Worm (Caenorhabditis elegans) whole organism, L4 larva: ENCODE measurements around the gene F45E4.5.

Experiments used
- F37D6.2 ChIP-seq: sonication (generic microtip); optimal IDR thresholded peaks from 2 replicates; lab custom pipeline; 2016; ENCODE audit warnings: mild to moderate bottlenecking, missing genetic modification characterization, missing compliant biosample characterization
- Y5F2A.4 ChIP-seq: fragments of 200-800 bp; sonication (Bioruptor generic); optimal IDR thresholded peaks from 2 replicates; lab custom pipeline; 2018; ENCODE audit warnings: mild to moderate bottlenecking, missing genetic modification characterization, missing compliant biosample characterization
- Y75B8A.6 ChIP-seq: fragments of 200-800 bp; sonication (Bioruptor generic); IDR thresholded peaks from 2 replicates; pipeline ENCODE4 v1.3.6; 2022; ENCODE audit warnings: missing genetic modification reagents, missing genetic modification characterization, missing compliant biosample characterization
- aha-1 ChIP-seq: fragments of 150-350 bp; peaks from one replicate; lab custom pipeline; 2014; ENCODE audit warnings: missing biosample characterization, missing genetic modification characterization
- arid-1 ChIP-seq: fragments of 200-800 bp; sonication (Bioruptor generic); conservative IDR thresholded peaks from 2 replicates; pipeline ENCODE4 v1.3.6; 2022; ENCODE audit warnings: missing genetic modification reagents, missing genetic modification characterization, missing compliant biosample characterization
- ceh-20 ChIP-seq: fragments of 200-800 bp; sonication (Bioruptor generic); IDR thresholded peaks from 2 replicates; pipeline ENCODE4 v1.3.6; 2022; ENCODE audit warnings: missing genetic modification reagents, missing genetic modification characterization, missing compliant biosample characterization
- ceh-32 ChIP-seq: sonication (generic microtip); optimal IDR thresholded peaks from 2 replicates; lab custom pipeline; 2016; ENCODE audit warnings: mild to moderate bottlenecking, missing genetic modification characterization, missing compliant biosample characterization; ENCODE audit not compliant: poor library complexity
- ces-1 ChIP-seq: fragments of 150-350 bp; sonication (generic microtip); optimal IDR thresholded peaks from 4 replicates; lab custom pipeline; 2014; ENCODE audit warnings: missing biosample characterization, missing genetic modification reagents, missing genetic modification characterization
- daf-16 ChIP-seq, 3 experiments: sonication (generic microtip); optimal IDR thresholded peaks; 2 replicates each; lab custom pipeline; 2016 to 2017; ENCODE audit warnings: missing genetic modification characterization in 3 of 3, missing genetic modification reagents in 3 of 3, mild to moderate bottlenecking in 2 of 3, missing compliant biosample characterization in 2 of 3, missing biosample characterization in 1 of 3, moderate library complexity in 1 of 3
- dve-1 ChIP-seq: sonication (generic microtip); optimal IDR thresholded peaks from 2 replicates; lab custom pipeline; 2017; ENCODE audit warnings: antibody characterized with exemption, mild to moderate bottlenecking, missing genetic modification characterization, missing compliant biosample characterization; ENCODE audit not compliant: insufficient read depth
- egl-43 ChIP-seq: fragments of 200-800 bp; sonication (Bioruptor generic); IDR thresholded peaks from 2 replicates; pipeline ENCODE4 v1.3.6; 2022; ENCODE audit warnings: missing genetic modification reagents, missing genetic modification characterization, missing compliant biosample characterization
- fkh-10 ChIP-seq: fragments of 150-350 bp; optimal IDR thresholded peaks from 2 replicates; lab custom pipeline; 2014; ENCODE audit warnings: missing biosample characterization, missing genetic modification reagents, missing genetic modification characterization
- hif-1 ChIP-seq, 2 experiments: sonication (generic microtip); optimal IDR thresholded peaks; 2 replicates each; lab custom pipeline; 2016 to 2017; ENCODE audit warnings: missing compliant biosample characterization in 2 of 2, missing genetic modification characterization in 2 of 2, missing genetic modification reagents in 2 of 2, missing genotype in 2 of 2, mild to moderate bottlenecking in 1 of 2
- hmg-1.1 ChIP-seq: fragments of 200-800 bp; sonication (Bioruptor generic); IDR thresholded peaks from 2 replicates; pipeline ENCODE4 v1.3.6; 2022; ENCODE audit warnings: missing genetic modification reagents, missing genetic modification characterization, missing compliant biosample characterization
- jun-1 ChIP-seq: fragments of 150-350 bp; optimal IDR thresholded peaks from 2 replicates; lab custom pipeline; 2014; ENCODE audit warnings: missing biosample characterization, missing genetic modification reagents, missing genetic modification characterization
- lim-7 ChIP-seq: fragments of 200-800 bp; sonication (Bioruptor generic); IDR thresholded peaks from 2 replicates; pipeline ENCODE4 v1.3.6; 2022; ENCODE audit warnings: missing genetic modification characterization, missing compliant biosample characterization
- lin-1 ChIP-seq: fragments of 200-800 bp; sonication (Bioruptor generic); IDR thresholded peaks from 2 replicates; pipeline ENCODE4 v1.3.6; 2022; ENCODE audit warnings: missing genetic modification reagents, missing genetic modification characterization, missing compliant biosample characterization
- lin-38 ChIP-seq: fragments of 200-800 bp; sonication (Bioruptor generic); IDR thresholded peaks from 2 replicates; pipeline ENCODE4 v1.3.6; 2022; ENCODE audit warnings: missing genetic modification reagents, missing genetic modification characterization, missing compliant biosample characterization
- madf-5 ChIP-seq, 2 experiments: fragments of 200-800 bp; sonication (Bioruptor generic); IDR thresholded peaks; 2 replicates each; pipeline ENCODE4 v1.3.6; 2022; ENCODE audit warnings: missing compliant biosample characterization in 2 of 2, missing genetic modification characterization in 2 of 2
- mep-1 ChIP-seq: fragments of 150-350 bp; sonication (generic microtip); optimal IDR thresholded peaks from 3 replicates; lab custom pipeline; 2014; ENCODE audit warnings: missing biosample characterization, missing genetic modification characterization
- mxl-3 ChIP-seq: fragments of 200-800 bp; sonication (Bioruptor generic); optimal IDR thresholded peaks from 2 replicates; lab custom pipeline; 2018; ENCODE audit warnings: mild to moderate bottlenecking, missing genetic modification characterization, missing compliant biosample characterization
- nhr-11 ChIP-seq: fragments of 150-350 bp; optimal IDR thresholded peaks from 2 replicates; lab custom pipeline; 2014; ENCODE audit warnings: missing biosample characterization, missing genetic modification characterization
- nhr-25 ChIP-seq: sonication (generic microtip); optimal IDR thresholded peaks from 2 replicates; lab custom pipeline; 2017; ENCODE audit warnings: missing genetic modification characterization, mild to moderate bottlenecking, missing compliant biosample characterization, antibody characterized with exemption, moderate library complexity, borderline replicate concordance; ENCODE audit not compliant: insufficient read depth
- nhr-48 ChIP-seq: sonication (generic microtip); optimal IDR thresholded peaks from 2 replicates; lab custom pipeline; 2016; ENCODE audit warnings: mild to moderate bottlenecking, missing genetic modification characterization, missing compliant biosample characterization
- nhr-6 ChIP-seq: fragments of 150-350 bp; optimal IDR thresholded peaks from 2 replicates; lab custom pipeline; 2014; ENCODE audit warnings: missing biosample characterization, missing genetic modification characterization
- nhr-77 ChIP-seq: fragments of 150-350 bp; optimal IDR thresholded peaks from 2 replicates; lab custom pipeline; 2014; ENCODE audit warnings: missing biosample characterization, missing genetic modification characterization
- pqm-1 ChIP-seq: sonication (generic microtip); optimal IDR thresholded peaks from 2 replicates; lab custom pipeline; 2017; ENCODE audit warnings: missing biosample characterization, missing genetic modification characterization
- rbr-2 ChIP-seq: sonication (generic microtip); optimal IDR thresholded peaks from 2 replicates; lab custom pipeline; 2016; ENCODE audit warnings: missing genotype, missing genetic modification characterization, missing compliant biosample characterization
- saeg-2 ChIP-seq: fragments of 200-800 bp; sonication (Bioruptor generic); IDR thresholded peaks from 2 replicates; pipeline ENCODE4 v1.3.6; 2022; ENCODE audit warnings: missing genetic modification reagents, missing genetic modification characterization, missing compliant biosample characterization
- snpc-1.2 ChIP-seq: fragments of 200-800 bp; sonication (Bioruptor generic); IDR thresholded peaks from 2 replicates; pipeline ENCODE4 v1.3.6; 2022; ENCODE audit warnings: missing genetic modification reagents, missing genetic modification characterization, missing compliant biosample characterization
- spr-1 ChIP-seq: sonication (generic microtip); optimal IDR thresholded peaks from 2 replicates; lab custom pipeline; 2016; ENCODE audit warnings: mild to moderate bottlenecking, missing genetic modification characterization, missing compliant biosample characterization
- spr-3 ChIP-seq: fragments of 200-800 bp; sonication (Bioruptor generic); optimal IDR thresholded peaks from 2 replicates; lab custom pipeline; 2018; ENCODE audit warnings: mild to moderate bottlenecking, missing genetic modification characterization, missing compliant biosample characterization
- unc-130 ChIP-seq: sonication (generic microtip); optimal IDR thresholded peaks from 2 replicates; lab custom pipeline; 2016; ENCODE audit warnings: missing genetic modification reagents, missing genetic modification characterization, missing compliant biosample characterization
- unc-62 ChIP-seq, 3 experiments: fragments of 150-350 bp in 1 of 3; sonication (generic microtip); optimal IDR thresholded peaks in 2 of 3; peaks in 1 of 3; 1 replicate in 1 of 3; 2 replicates in 2 of 3; lab custom pipeline; 2014 to 2017; ENCODE audit warnings: missing biosample characterization in 3 of 3, missing genetic modification characterization in 3 of 3, missing genetic modification reagents in 3 of 3, missing genotype in 1 of 3
- zfp-3 ChIP-seq: fragments of 200-800 bp; sonication (Bioruptor generic); conservative IDR thresholded peaks from 2 replicates; pipeline ENCODE4 v1.3.6; 2022; ENCODE audit warnings: missing genetic modification reagents, missing genetic modification characterization, missing compliant biosample characterization

Gene F45E4.5

ce11 chrIV:7608111-7608510 lies 20.7 kb downstream of the F45E4.5 start:
- TF ChIP-seq unc-62 (GFP tag; optimal IDR thresholded peaks at IDR 0.05 in 1 of 2; lab: Kevin White, UChicago) (peak in 1 of 2 experiments; percentile 90), unc-62 (tag; optimal IDR thresholded peaks at IDR 0.05; lab: Kevin White, UChicago) (no peak), pqm-1 (no peak)

- TF ChIP-seq unc-62 (GFP tag; optimal IDR thresholded peaks at IDR 0.05 in 1 of 2; lab: Kevin White, UChicago) (peak in 1 of 2 experiments; percentile 89), unc-62 (tag; optimal IDR thresholded peaks at IDR 0.05; lab: Kevin White, UChicago) (no peak), jun-1 (no peak)
These were observed 23.4 kb downstream of the F45E4.5 start for ce11 chrIV:7605413-7605812.

- TF ChIP-seq unc-62 (GFP tag; optimal IDR thresholded peaks at IDR 0.05 in 1 of 2; lab: Kevin White, UChicago): peak in 1 of 2 experiments; percentile 61
- TF ChIP-seq unc-62 (tag; optimal IDR thresholded peaks at IDR 0.05; lab: Kevin White, UChicago): no peak
- no peak for TF ChIP-seq zfp-3
These were observed 40.2 kb downstream of the F45E4.5 start, which contains the start of gene cla-1 for ce11 chrIV:7588631-7589030. cla-1 (plus strand) TSS chrIV:7588931.

ce11 chrIV:7586972-7587371 lies 41.9 kb downstream of the F45E4.5 start:
- TF ChIP-seq ces-1 (GFP tag; lab: Kevin White, UChicago) (peak; percentile 61), fkh-10 (GFP tag; lab: Kevin White, UChicago) (peak; percentile 50), egl-43 (GFP tag; lab: Robert Waterston, UW) (no peak), aha-1 (no peak), zfp-3 (no peak), spr-1 (tag; lab: Kevin White, UChicago) (no peak), saeg-2 (GFP tag; lab: Robert Waterston, UW) (no peak), mep-1 (tag; lab: Kevin White, UChicago) (no peak), nhr-11 (tag; lab: Kevin White, UChicago) (no peak)
- TF ChIP-seq, all 104 proteins: peak for 2

- TF ChIP-seq nhr-25 (tag; lab: Kevin White, UChicago): no peak
- TF ChIP-seq ceh-32 (tag; lab: Kevin White, UChicago): no peak
- TF ChIP-seq hmg-1.1 (GFP tag; lab: Robert Waterston, UW): peak; percentile 39; the same call in 1 of the 2 replicates
- peak; percentile 86 for TF ChIP-seq aha-1
- no peak for TF ChIP-seq madf-5 (GFP tag; IDR thresholded peaks at IDR 0.05; lab: Robert Waterston, UW)
These were observed 43.5 kb downstream of the F45E4.5 start for ce11 chrIV:7585273-7585882.

- no peak for TF ChIP-seq mxl-3
- TF ChIP-seq snpc-1.2 (GFP tag; lab: Robert Waterston, UW): peak; percentile 81
- TF ChIP-seq nhr-11 (tag; lab: Kevin White, UChicago): peak; percentile 12
- no peak for TF ChIP-seq Y5F2A.4 (GFP tag; lab: Kevin White, UChicago)
- TF ChIP-seq ceh-20 (GFP tag; lab: Robert Waterston, UW): no peak
- TF ChIP-seq Y75B8A.6 (GFP tag; lab: Robert Waterston, UW): no peak
- TF ChIP-seq lim-7: no peak
- TF ChIP-seq hif-1 (tag; optimal IDR thresholded peaks at IDR 0.05; lab: Kevin White, UChicago): peak in 1 of 2 experiments; percentile 50
- TF ChIP-seq dve-1 (tag; lab: Kevin White, UChicago): peak; percentile 91
- TF ChIP-seq rbr-2 (tag; lab: Kevin White, UChicago): peak; percentile 78
- peak; percentile 51 for TF ChIP-seq nhr-6 (tag; lab: Kevin White, UChicago)
- no peak for TF ChIP-seq spr-1 (tag; lab: Kevin White, UChicago)
- TF ChIP-seq F37D6.2 (tag; lab: Kevin White, UChicago): peak; percentile 64
- TF ChIP-seq nhr-77 (tag; lab: Kevin White, UChicago): peak; percentile 52
- TF ChIP-seq spr-3 (GFP tag; lab: Kevin White, UChicago): no peak
- no peak for TF ChIP-seq lin-1 (GFP tag; lab: Robert Waterston, UW)
- no peak for TF ChIP-seq saeg-2 (GFP tag; lab: Robert Waterston, UW)
- peak; percentile 91 for TF ChIP-seq mep-1 (tag; lab: Kevin White, UChicago)
- TF ChIP-seq lin-38: peak; percentile 84
- TF ChIP-seq nhr-48 (tag; lab: Kevin White, UChicago): peak; percentile 26
- TF ChIP-seq ceh-32 (tag; lab: Kevin White, UChicago): no peak
- peak; percentile 84 for TF ChIP-seq arid-1 (GFP tag; lab: Robert Waterston, UW)
- TF ChIP-seq fkh-10 (GFP tag; lab: Kevin White, UChicago): peak; percentile 34
- TF ChIP-seq unc-130 (GFP tag; lab: Kevin White, UChicago): peak; percentile 91
- TF ChIP-seq daf-16 (GFP tag; optimal IDR thresholded peaks at IDR 0.05; lab: Kevin White, UChicago): peak in 1 of 2 experiments; percentile 24
- TF ChIP-seq daf-16 (tag; optimal IDR thresholded peaks at IDR 0.05; lab: Kevin White, UChicago): peak; percentile 76
- peak; percentile 24 for TF ChIP-seq nhr-25 (tag; lab: Kevin White, UChicago)
These were observed 48.7 kb downstream of the F45E4.5 start, which contains the start of the genes cec-5 and nol-10 for ce11 chrIV:7580062-7580614. cec-5 (minus strand) TSS chrIV:7580112. nol-10 (plus strand) TSS chrIV:7580597.
